Worm (Caenorhabditis elegans) whole organism, late embryonic: ENCODE measurements around the gene twk-14.

Experiments
- C08G9.2 ChIP-seq: sonication (generic microtip); optimal IDR thresholded peaks from 2 replicates; lab custom pipeline; 2016; ENCODE audit warnings: mild to moderate bottlenecking, missing genetic modification characterization, moderate library complexity, missing compliant biosample characterization
- C38D4.7 ChIP-seq: fragments of 200-800 bp; sonication (Bioruptor generic); optimal IDR thresholded peaks from 2 replicates; lab custom pipeline; 2018; ENCODE audit warnings: mild to moderate bottlenecking, missing genetic modification characterization, moderate library complexity, missing compliant biosample characterization
- K09A11.1 ChIP-seq: sonication (generic microtip); optimal IDR thresholded peaks from 2 replicates; lab custom pipeline; 2017; ENCODE audit warnings: antibody characterized with exemption, mild to moderate bottlenecking, missing genetic modification characterization, missing compliant biosample characterization; ENCODE audit not compliant: insufficient read depth
- T23F11.4 ChIP-seq: fragments of 200-800 bp; sonication (Bioruptor generic); optimal IDR thresholded peaks from 2 replicates; lab custom pipeline; 2018; ENCODE audit warnings: mild to moderate bottlenecking, missing genetic modification characterization, missing compliant biosample characterization
- Y22D7AL.16 ChIP-seq: sonication (generic microtip); optimal IDR thresholded peaks from 2 replicates; lab custom pipeline; 2016; ENCODE audit warnings: missing genetic modification characterization, missing compliant biosample characterization
- ahr-1 ChIP-seq: sonication (generic microtip); optimal IDR thresholded peaks from 2 replicates; lab custom pipeline; 2016; ENCODE audit warnings: missing genetic modification characterization, missing compliant biosample characterization
- ama-1 ChIP-seq: fragments of 150-350 bp; optimal IDR thresholded peaks from 2 replicates; lab custom pipeline; 2014
- ceh-18 ChIP-seq: sonication (generic microtip); optimal IDR thresholded peaks from 2 replicates; lab custom pipeline; 2016; ENCODE audit warnings: missing genetic modification characterization, missing compliant biosample characterization
- ceh-2 ChIP-seq: sonication (generic microtip); optimal IDR thresholded peaks from 2 replicates; lab custom pipeline; 2016; ENCODE audit warnings: missing genotype, missing genetic modification characterization, missing compliant biosample characterization
- ceh-22 ChIP-seq: sonication (generic microtip); optimal IDR thresholded peaks from 2 replicates; lab custom pipeline; 2017; ENCODE audit warnings: missing biosample characterization, missing genetic modification characterization
- ceh-24 ChIP-seq: sonication (generic microtip); optimal IDR thresholded peaks from 2 replicates; lab custom pipeline; 2016; ENCODE audit warnings: mild to moderate bottlenecking, missing genetic modification characterization, missing compliant biosample characterization
- ceh-30 ChIP-seq: fragments of 150-350 bp; optimal IDR thresholded peaks from 2 replicates; lab custom pipeline; 2014; ENCODE audit warnings: missing biosample characterization, missing genetic modification characterization
- ceh-45 ChIP-seq: fragments of 200-800 bp; sonication (Bioruptor generic); IDR thresholded peaks from 2 replicates; pipeline ENCODE4 v1.3.6; 2022; ENCODE audit warnings: missing genetic modification reagents, missing genetic modification characterization, missing compliant biosample characterization
- ceh-48 ChIP-seq: sonication (generic microtip); optimal IDR thresholded peaks from 2 replicates; lab custom pipeline; 2016; ENCODE audit warnings: missing genetic modification characterization, inconsistent platforms, missing compliant biosample characterization
- ceh-6 ChIP-seq: fragments of 200-800 bp; sonication (Bioruptor generic); optimal IDR thresholded peaks from 2 replicates; lab custom pipeline; 2018; ENCODE audit warnings: mild to moderate bottlenecking, missing genetic modification characterization, missing compliant biosample characterization
- dmd-4 ChIP-seq: sonication (generic microtip); optimal IDR thresholded peaks from 2 replicates; lab custom pipeline; 2016; ENCODE audit warnings: borderline replicate concordance, missing genetic modification characterization, missing compliant biosample characterization
- dve-1 ChIP-seq: sonication (generic microtip); optimal IDR thresholded peaks from 2 replicates; lab custom pipeline; 2017; ENCODE audit warnings: antibody characterized with exemption, mild to moderate bottlenecking, missing genetic modification characterization, missing compliant biosample characterization
- elt-2 ChIP-seq: sonication (generic microtip); optimal IDR thresholded peaks from 2 replicates; lab custom pipeline; 2016; ENCODE audit warnings: missing genetic modification reagents, missing genetic modification characterization, missing compliant biosample characterization
- elt-4 ChIP-seq: sonication (generic microtip); optimal IDR thresholded peaks from 2 replicates; lab custom pipeline; 2016; ENCODE audit warnings: missing genetic modification characterization, missing compliant biosample characterization
- eyg-1 ChIP-seq: sonication (generic microtip); optimal IDR thresholded peaks from 2 replicates; lab custom pipeline; 2016; ENCODE audit warnings: missing genotype, missing genetic modification characterization, missing compliant biosample characterization
- fkh-10 ChIP-seq: fragments of 150-350 bp; optimal IDR thresholded peaks from 2 replicates; lab custom pipeline; 2014; ENCODE audit warnings: missing biosample characterization, missing genetic modification reagents, missing genetic modification characterization
- fkh-6 ChIP-seq: sonication (generic microtip); optimal IDR thresholded peaks from 2 replicates; lab custom pipeline; 2016; ENCODE audit warnings: missing genetic modification characterization, missing compliant biosample characterization
- hlh-15 ChIP-seq: sonication (generic microtip); optimal IDR thresholded peaks from 2 replicates; lab custom pipeline; 2016; ENCODE audit warnings: missing genetic modification characterization, missing compliant biosample characterization
- hlh-6 ChIP-seq: sonication (generic microtip); optimal IDR thresholded peaks from 2 replicates; lab custom pipeline; 2016; ENCODE audit warnings: missing genotype, missing genetic modification characterization, missing compliant biosample characterization
- lin-11 ChIP-seq: fragments of 200-800 bp; sonication (Bioruptor generic); optimal IDR thresholded peaks from 2 replicates; lab custom pipeline; 2018; ENCODE audit warnings: mild to moderate bottlenecking, missing genetic modification characterization, missing compliant biosample characterization
- madf-2 ChIP-seq: sonication (generic microtip); optimal IDR thresholded peaks from 2 replicates; lab custom pipeline; 2017; ENCODE audit warnings: missing genetic modification characterization, missing compliant biosample characterization
- nfya-1 ChIP-seq: sonication (generic microtip); optimal IDR thresholded peaks from 2 replicates; lab custom pipeline; 2017; ENCODE audit warnings: missing genetic modification characterization, mild to moderate bottlenecking, missing compliant biosample characterization, antibody characterized with exemption, moderate library complexity
- nhr-11 ChIP-seq: fragments of 150-350 bp; optimal IDR thresholded peaks from 2 replicates; lab custom pipeline; 2014; ENCODE audit warnings: missing biosample characterization, missing genetic modification characterization
- pat-9 ChIP-seq: fragments of 200-800 bp; sonication (Bioruptor generic); optimal IDR thresholded peaks from 2 replicates; lab custom pipeline; 2018; ENCODE audit warnings: mild to moderate bottlenecking, missing genetic modification characterization, moderate library complexity, missing compliant biosample characterization
- pax-1 ChIP-seq: fragments of 150-350 bp; optimal IDR thresholded peaks from 2 replicates; lab custom pipeline; 2014; ENCODE audit warnings: missing biosample characterization, missing genetic modification characterization
- pqm-1 ChIP-seq: sonication (generic microtip); optimal IDR thresholded peaks from 2 replicates; lab custom pipeline; 2016; ENCODE audit warnings: missing genetic modification characterization, missing compliant biosample characterization
- ref-2 ChIP-seq: sonication (generic microtip); optimal IDR thresholded peaks from 2 replicates; lab custom pipeline; 2016; ENCODE audit warnings: missing genetic modification characterization, missing compliant biosample characterization
- rnt-1 ChIP-seq: sonication (generic microtip); optimal IDR thresholded peaks from 2 replicates; lab custom pipeline; 2016; ENCODE audit warnings: missing genetic modification characterization, missing compliant biosample characterization
- sdc-2 ChIP-seq: sonication (generic microtip); optimal IDR thresholded peaks from 2 replicates; lab custom pipeline; 2016; ENCODE audit warnings: missing genotype, missing genetic modification characterization, missing compliant biosample characterization
- sox-2 ChIP-seq: fragments of 200-800 bp; sonication (Bioruptor generic); IDR thresholded peaks from 2 replicates; pipeline ENCODE4 v1.3.6; 2022; ENCODE audit warnings: missing genetic modification reagents, missing genetic modification characterization, missing compliant biosample characterization
- tbx-7 ChIP-seq: sonication (generic microtip); optimal IDR thresholded peaks from 2 replicates; lab custom pipeline; 2016; ENCODE audit warnings: missing genotype, missing genetic modification characterization, missing compliant biosample characterization
- unc-3 ChIP-seq, 2 experiments: fragments of 200-800 bp in 1 of 2; sonication (Bioruptor generic) in 1 of 2; sonication (generic microtip) in 1 of 2; conservative IDR thresholded peaks in 1 of 2; optimal IDR thresholded peaks in 1 of 2; 2 replicates each; pipeline versions ENCODE4 v1.3.6 to Lab custom; 2016 to 2022; ENCODE audit warnings: missing compliant biosample characterization in 2 of 2, missing genetic modification characterization in 2 of 2, missing genetic modification reagents in 1 of 2
- unc-55 ChIP-seq: sonication (generic microtip); optimal IDR thresholded peaks from 2 replicates; lab custom pipeline; 2017; ENCODE audit warnings: missing biosample characterization, missing genetic modification reagents, missing genetic modification characterization
- zip-5 ChIP-seq: sonication (generic microtip); optimal IDR thresholded peaks from 2 replicates; lab custom pipeline; 2016; ENCODE audit warnings: missing genetic modification characterization, missing compliant biosample characterization
- ztf-16 ChIP-seq: sonication (generic microtip); optimal IDR thresholded peaks from 2 replicates; lab custom pipeline; 2017; ENCODE audit warnings: missing genetic modification characterization, missing compliant biosample characterization

twk-14 gene

ce11 chrV:12358347-12358746 is 37.2 kb downstream of the twk-14 start, which contains the start of gene F23H12.5:
Gene F23H12.5, plus strand, starts transcription at chrV:12358647.
- no peak for TF ChIP-seq fkh-6 (tag; lab: Kevin White, UChicago)
- no peak for TF ChIP-seq nfya-1 (tag; lab: Kevin White, UChicago)
- no peak for TF ChIP-seq sox-2
- TF ChIP-seq C38D4.7 (GFP tag; lab: Kevin White, UChicago), result no peak
- no peak for TF ChIP-seq C08G9.2 (tag; lab: Kevin White, UChicago)
- TF ChIP-seq ceh-18 (tag; lab: Kevin White, UChicago), result no peak
- TF ChIP-seq ceh-2 (tag; lab: Kevin White, UChicago), result no peak
- TF ChIP-seq elt-2 (tag; lab: Kevin White, UChicago), result no peak
- TF ChIP-seq tbx-7 (tag; lab: Kevin White, UChicago), result no peak
- no peak for TF ChIP-seq ztf-16 (tag; lab: Kevin White, UChicago)
- no peak for TF ChIP-seq ceh-30 (tag; lab: Kevin White, UChicago)
- TF ChIP-seq ceh-45 (GFP tag; lab: Robert Waterston, UW), result no peak

- TF ChIP-seq K09A11.1 (tag; lab: Kevin White, UChicago) (no peak), zip-5 (tag; lab: Kevin White, UChicago) (no peak), ceh-6 (GFP tag; lab: Kevin White, UChicago) (no peak), ama-1 (lab: Kevin White, UChicago) (no peak), ref-2 (tag; lab: Kevin White, UChicago) (no peak), lin-11 (no peak), eyg-1 (tag; lab: Kevin White, UChicago) (no peak), unc-55 (GFP tag; lab: Kevin White, UChicago) (no peak), Y22D7AL.16 (tag; lab: Kevin White, UChicago) (no peak)
- TF ChIP-seq, all 69 proteins: peak for 0
Observed at ce11 chrV:12357632-12358031, 37.9 kb downstream of the twk-14 start.

- TF ChIP-seq ama-1 (lab: Kevin White, UChicago) (peak; percentile 91), rnt-1 (tag; lab: Kevin White, UChicago) (peak; percentile 20), ref-2 (tag; lab: Kevin White, UChicago) (no peak), unc-3 (GFP tag; conservative IDR thresholded peaks at IDR 0.05; lab: Robert Waterston, UW) (no peak), unc-3 (tag; optimal IDR thresholded peaks at IDR 0.05; lab: Kevin White, UChicago) (no peak), elt-4 (tag; lab: Kevin White, UChicago) (no peak)
Observed at ce11 chrV:12354193-12354830, 41.2 kb downstream of the twk-14 start.

- no peak for TF ChIP-seq lin-11
- no peak for TF ChIP-seq ceh-2 (tag; lab: Kevin White, UChicago)
- TF ChIP-seq fkh-10 (GFP tag; lab: Kevin White, UChicago), result no peak
- peak; percentile 18 for TF ChIP-seq sdc-2 (tag; lab: Kevin White, UChicago)
- TF ChIP-seq C38D4.7 (GFP tag; lab: Kevin White, UChicago), result no peak
- no peak for TF ChIP-seq dve-1 (tag; lab: Kevin White, UChicago)
- peak; percentile 11 for TF ChIP-seq fkh-6 (tag; lab: Kevin White, UChicago)
- TF ChIP-seq ceh-48 (tag; lab: Kevin White, UChicago), result no peak
- no peak for TF ChIP-seq T23F11.4 (GFP tag; lab: Kevin White, UChicago)
- no peak for TF ChIP-seq elt-2 (tag; lab: Kevin White, UChicago)
- no peak for TF ChIP-seq ahr-1 (tag; lab: Kevin White, UChicago)
- TF ChIP-seq unc-3 (GFP tag; conservative IDR thresholded peaks at IDR 0.05; lab: Robert Waterston, UW), result no peak
- no peak for TF ChIP-seq unc-3 (tag; optimal IDR thresholded peaks at IDR 0.05; lab: Kevin White, UChicago)
- TF ChIP-seq ceh-22 (tag; lab: Kevin White, UChicago), result no peak
- TF ChIP-seq hlh-6, result peak; percentile 53
- no peak for TF ChIP-seq pax-1 (tag; lab: Kevin White, UChicago)
- TF ChIP-seq ceh-24 (tag; lab: Kevin White, UChicago), result no peak
- TF ChIP-seq C08G9.2 (tag; lab: Kevin White, UChicago), result no peak
- no peak for TF ChIP-seq hlh-15 (tag; lab: Kevin White, UChicago)
- TF ChIP-seq dmd-4 (tag; lab: Kevin White, UChicago), result peak; percentile 7
- no peak for TF ChIP-seq ztf-16 (tag; lab: Kevin White, UChicago)
- TF ChIP-seq pqm-1, result no peak
- TF ChIP-seq pat-9 (tag; lab: Kevin White, UChicago), result no peak
- TF ChIP-seq nfya-1 (tag; lab: Kevin White, UChicago), result no peak
- no peak for TF ChIP-seq nhr-11
- TF ChIP-seq madf-2 (tag; lab: Kevin White, UChicago), result no peak
- TF ChIP-seq ama-1 (lab: Kevin White, UChicago), result no peak
Observed at ce11 chrV:12353505-12353904, 42.0 kb downstream of the twk-14 start.
